Worm (Caenorhabditis elegans): ENCODE results near the gene gphr-1.

The gphr-1 gene

DNA sequence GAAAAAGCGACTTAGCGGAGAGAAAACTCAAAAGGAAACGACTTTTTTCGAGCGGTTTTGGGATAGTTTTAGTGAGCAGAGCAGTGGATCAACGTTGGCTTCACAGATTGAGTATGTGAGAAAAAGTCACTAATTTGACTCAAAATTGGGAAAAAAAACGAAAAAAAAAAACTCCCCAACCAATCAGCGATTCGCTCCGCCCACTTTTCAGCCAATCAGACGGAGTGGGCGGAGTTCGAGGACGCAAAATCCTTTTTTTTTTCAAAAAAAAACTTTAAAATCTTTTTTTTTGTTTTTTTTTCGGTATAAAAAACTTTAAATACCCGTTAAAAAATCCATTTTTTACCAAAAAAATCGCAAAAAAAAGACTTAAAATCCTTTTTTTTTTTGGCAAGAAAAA lies 2.0 kb downstream of the gphr-1 start:
- TF ChIP-seq ztf-1 (GFP tag; conservative IDR thresholded peaks at IDR 0.05), result no peak
- no peak for TF ChIP-seq nhr-11 (tag; optimal IDR thresholded peaks at IDR 0.05)
- TF ChIP-seq ztf-11 (tag; optimal IDR thresholded peaks at IDR 0.05), result no peak
- no peak for TF ChIP-seq nhr-10 (tag; optimal IDR thresholded peaks at IDR 0.05)
- no peak for TF ChIP-seq nhr-129 (tag; optimal IDR thresholded peaks at IDR 0.05)
- TF ChIP-seq unc-39 (tag; optimal IDR thresholded peaks at IDR 0.05), result no peak
- no peak for TF ChIP-seq aly-2 (tag; optimal IDR thresholded peaks at IDR 0.05)
- no peak for TF ChIP-seq crh-2 (tag; optimal IDR thresholded peaks at IDR 0.05)
- TF ChIP-seq zag-1 (tag; optimal IDR thresholded peaks at IDR 0.05), result no peak
- no peak for TF ChIP-seq nhr-6 (tag; optimal IDR thresholded peaks at IDR 0.05)
- TF ChIP-seq nhr-12 (tag; optimal IDR thresholded peaks at IDR 0.05), result no peak
- no peak for TF ChIP-seq sma-3 (GFP tag; optimal IDR thresholded peaks at IDR 0.05)
- TF ChIP-seq dmd-4 (tag; optimal IDR thresholded peaks at IDR 0.05), result no peak
- no peak for TF ChIP-seq nhr-77 (tag; optimal IDR thresholded peaks at IDR 0.05)
- TF ChIP-seq nhr-23 (tag; optimal IDR thresholded peaks at IDR 0.05), result no peak
- TF ChIP-seq ceh-82 (tag; optimal IDR thresholded peaks at IDR 0.05), result no peak
- no peak for TF ChIP-seq elt-3 (tag; optimal IDR thresholded peaks at IDR 0.05)
- no peak for TF ChIP-seq nhr-21 (tag; optimal IDR thresholded peaks at IDR 0.05)
- TF ChIP-seq lsy-2 (tag; optimal IDR thresholded peaks at IDR 0.05), result no peak

- no peak for TF ChIP-seq zag-1 (tag; optimal IDR thresholded peaks at IDR 0.05)
- TF ChIP-seq ceh-16 (tag; optimal IDR thresholded peaks at IDR 0.05), result no peak
- no peak for TF ChIP-seq nhr-237 (tag; optimal IDR thresholded peaks at IDR 0.05)
- TF ChIP-seq R02D3.7 (tag; optimal IDR thresholded peaks at IDR 0.05), result no peak
- no peak for TF ChIP-seq peb-1 (tag; optimal IDR thresholded peaks at IDR 0.05)
- TF ChIP-seq ama-1 (optimal IDR thresholded peaks at IDR 0.05), result no peak
- no peak for TF ChIP-seq nhr-12 (tag; optimal IDR thresholded peaks at IDR 0.05)
- TF ChIP-seq blmp-1 (tag; optimal IDR thresholded peaks at IDR 0.05; ENCODE audit: insufficient read depth), result no peak
- no peak for TF ChIP-seq dmd-4 (tag; optimal IDR thresholded peaks at IDR 0.05)
These were observed 2.6 kb downstream of the gphr-1 start for ce11 chrIII:12221452-12221851.

DNA sequence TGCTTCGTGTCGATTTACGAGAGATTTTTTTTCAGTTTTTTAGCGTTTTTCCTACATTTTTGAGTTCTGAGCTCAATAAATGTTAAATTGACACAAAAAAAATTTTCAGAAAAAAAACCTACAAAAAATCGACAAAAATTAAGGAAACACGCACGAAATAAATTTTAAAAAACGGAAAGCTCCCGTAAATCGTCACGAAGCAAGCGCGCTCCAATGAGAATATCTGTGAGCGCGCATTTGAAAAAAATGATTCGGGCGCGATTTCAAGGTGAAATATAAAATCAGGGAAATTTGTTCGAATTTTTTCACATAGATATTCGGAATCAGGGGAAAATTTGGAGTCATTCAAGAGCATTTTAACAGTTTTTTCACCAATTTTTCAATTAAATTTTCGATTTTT lies 4.4 kb downstream of the gphr-1 start:
- TF ChIP-seq snpc-4 (tag; optimal IDR thresholded peaks at IDR 0.05), result no peak
- no peak for TF ChIP-seq nhr-6 (tag; optimal IDR thresholded peaks at IDR 0.05)
- TF ChIP-seq nhr-237 (tag; optimal IDR thresholded peaks at IDR 0.05), result no peak
- no peak for TF ChIP-seq elt-3 (tag; optimal IDR thresholded peaks at IDR 0.05)
- no peak for TF ChIP-seq peb-1 (tag; optimal IDR thresholded peaks at IDR 0.05)
- no peak for TF ChIP-seq zag-1 (tag; optimal IDR thresholded peaks at IDR 0.05)
- no peak for TF ChIP-seq sma-3 (GFP tag; optimal IDR thresholded peaks at IDR 0.05)
- no peak for TF ChIP-seq mab-5 (tag; optimal IDR thresholded peaks at IDR 0.05)
- no peak for TF ChIP-seq ztf-4 (tag; optimal IDR thresholded peaks at IDR 0.05)
- TF ChIP-seq mbf-1 (tag; optimal IDR thresholded peaks at IDR 0.05), result no peak
- no peak for TF ChIP-seq blmp-1 (tag; optimal IDR thresholded peaks at IDR 0.05; ENCODE audit: insufficient read depth)
- TF ChIP-seq lin-39 (tag; optimal IDR thresholded peaks at IDR 0.05), result no peak
- no peak for TF ChIP-seq nhr-21 (tag; optimal IDR thresholded peaks at IDR 0.05)
- no peak for TF ChIP-seq unc-39 (tag; optimal IDR thresholded peaks at IDR 0.05)
- no peak for TF ChIP-seq nhr-23 (tag; optimal IDR thresholded peaks at IDR 0.05)
- no peak for TF ChIP-seq gmeb-1 (tag; optimal IDR thresholded peaks at IDR 0.05)
- no peak for TF ChIP-seq aly-2 (tag; optimal IDR thresholded peaks at IDR 0.05)
- TF ChIP-seq C34F6.9 (tag; optimal IDR thresholded peaks at IDR 0.05), result no peak

ce11 chrIII:12225234-12225633 lies 6.4 kb downstream of the gphr-1 start, which contains the start of gene gmn-1:
Gene gmn-1 (minus strand): TSS chrIII:12225331.
- TF ChIP-seq nhr-11 (tag; optimal IDR thresholded peaks at IDR 0.05), result no peak
- no peak for TF ChIP-seq unc-62 (GFP tag; optimal IDR thresholded peaks at IDR 0.05)
- no peak for TF ChIP-seq F13H6.1 (tag; optimal IDR thresholded peaks at IDR 0.05)
- no peak for TF ChIP-seq unc-55 (GFP tag; optimal IDR thresholded peaks at IDR 0.05)
- TF ChIP-seq lin-13 (GFP tag; optimal IDR thresholded peaks at IDR 0.05), result no peak
- TF ChIP-seq mab-5 (tag; optimal IDR thresholded peaks at IDR 0.05), result no peak
- TF ChIP-seq C34F6.9 (tag; optimal IDR thresholded peaks at IDR 0.05), result no peak
- TF ChIP-seq ceh-82 (tag; optimal IDR thresholded peaks at IDR 0.05), result no peak
- no peak for TF ChIP-seq ztf-1 (GFP tag; conservative IDR thresholded peaks at IDR 0.05)
- TF ChIP-seq nhr-129 (tag; optimal IDR thresholded peaks at IDR 0.05), result no peak
- no peak for TF ChIP-seq peb-1 (tag; optimal IDR thresholded peaks at IDR 0.05)

All from whole organism, L2 larva.